Worm (Caenorhabditis elegans) whole organism, young adult: ENCODE results near the gene C44B7.5.

Experiments used
- ekl-4 ChIP-seq: fragments of 200-800 bp; sonication (Bioruptor generic); IDR thresholded peaks from 2 replicates; pipeline ENCODE4 v1.3.6; 2022; ENCODE audit warnings: missing genetic modification reagents, missing genetic modification characterization, missing compliant biosample characterization
- ztf-28 ChIP-seq: fragments of 200-800 bp; sonication (Bioruptor generic); IDR thresholded peaks from 2 replicates; pipeline ENCODE4 v1.3.6; 2022; ENCODE audit warnings: missing genetic modification reagents, missing genetic modification characterization, missing compliant biosample characterization

DNA sequence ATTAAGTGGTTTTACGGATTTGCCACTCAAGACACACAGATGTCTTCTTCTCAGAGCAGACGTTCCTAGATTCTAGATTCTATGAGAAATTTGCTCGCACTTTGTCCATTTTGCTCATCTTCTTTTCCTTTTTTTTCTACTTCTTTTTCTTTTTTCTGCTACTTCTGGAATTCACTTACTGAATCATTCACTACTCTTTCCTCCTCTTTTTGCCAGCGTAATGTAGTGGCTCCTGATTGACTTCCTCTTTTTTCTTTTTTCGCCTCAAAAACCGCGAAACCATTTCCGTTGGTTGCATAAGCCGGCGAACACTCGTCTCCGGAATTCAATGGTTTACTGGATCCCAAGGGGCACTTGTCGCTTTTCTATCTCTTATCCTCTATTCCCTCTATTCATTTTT, 40.2 kb downstream of the C44B7.5 start:
- TF ChIP-seq ztf-28 = no peak
- TF ChIP-seq ekl-4 (GFP tag; lab: Robert Waterston, UW) = no peak
